Fruit fly (Drosophila melanogaster): ENCODE data around the gene mRpS34.

The mRpS34 gene

DNA sequence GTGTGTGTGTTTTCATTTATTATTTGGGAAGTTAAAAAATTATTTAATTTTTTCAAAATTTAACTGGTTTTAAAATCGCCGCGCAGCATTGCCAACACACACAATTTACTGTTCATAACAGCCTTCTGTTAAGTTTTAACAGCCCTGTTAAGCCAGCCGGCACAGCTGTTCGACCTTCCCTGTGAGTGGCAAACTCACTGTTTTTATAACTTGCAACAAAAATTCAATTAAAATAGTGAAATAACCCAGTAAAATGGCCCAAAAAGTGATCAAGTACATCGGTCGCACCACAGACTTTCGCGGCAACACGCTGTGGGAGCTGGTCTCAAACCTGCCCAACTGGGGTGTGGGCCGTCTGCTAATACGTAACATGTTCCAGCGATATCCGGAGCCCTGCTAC is at the start of gene mRpS34:
Gene mRpS34 (plus strand): TSS at position 161 of the 400 bp plus-strand sequence.
- no peak for TF ChIP-seq noc (tag; optimal IDR thresholded peaks at IDR 0.05)

DNA sequence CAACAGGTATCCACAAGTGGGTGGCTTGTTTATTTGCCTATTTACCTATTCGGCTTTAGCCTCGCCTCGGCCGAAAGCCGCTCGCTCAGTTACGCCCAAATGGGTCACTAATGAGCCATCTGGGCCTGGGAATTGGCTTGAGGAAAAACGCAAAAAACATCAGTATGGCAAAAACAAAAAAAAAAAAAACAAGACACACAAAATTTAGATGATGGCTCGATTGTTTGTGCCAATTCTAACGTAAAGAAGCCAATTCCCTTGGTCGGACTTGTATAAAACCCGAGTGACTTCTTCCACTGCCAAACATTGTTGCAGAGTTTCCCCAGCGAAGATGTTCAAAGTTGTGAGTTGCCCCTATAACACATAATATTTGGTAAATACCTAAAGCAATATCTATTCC is 46.7 kb upstream of the mRpS34 start, which contains the start of gene CG4982:
Gene CG4982 (plus strand): TSS at position 301 of the 400 bp plus-strand sequence.
- TF ChIP-seq noc (tag; optimal IDR thresholded peaks at IDR 0.05), result no peak

DNA sequence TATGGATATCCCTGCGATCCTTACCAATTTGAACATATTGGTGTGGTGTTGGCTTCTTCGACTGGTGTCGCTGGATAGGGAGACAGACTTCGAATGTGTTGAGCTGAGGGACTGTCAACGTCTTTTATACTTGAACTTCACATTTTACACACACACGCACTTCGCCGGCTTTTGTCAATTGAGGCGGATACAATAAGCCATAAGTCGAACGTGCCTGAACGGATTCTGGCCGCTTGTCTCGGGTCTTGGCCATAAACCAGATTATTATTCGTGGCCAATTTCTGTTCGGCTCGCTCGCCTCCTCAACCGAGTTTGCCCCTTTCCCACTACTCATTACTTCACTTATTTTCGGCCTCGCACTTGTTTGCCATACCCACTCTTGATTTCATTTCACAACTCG is 44.8 kb upstream of the mRpS34 start, which contains the start of gene CG13044:
Gene CG13044 (minus strand): TSS at position 101 of the 400 bp plus-strand sequence.
- no peak for TF ChIP-seq noc (tag; optimal IDR thresholded peaks at IDR 0.05)

DNA sequence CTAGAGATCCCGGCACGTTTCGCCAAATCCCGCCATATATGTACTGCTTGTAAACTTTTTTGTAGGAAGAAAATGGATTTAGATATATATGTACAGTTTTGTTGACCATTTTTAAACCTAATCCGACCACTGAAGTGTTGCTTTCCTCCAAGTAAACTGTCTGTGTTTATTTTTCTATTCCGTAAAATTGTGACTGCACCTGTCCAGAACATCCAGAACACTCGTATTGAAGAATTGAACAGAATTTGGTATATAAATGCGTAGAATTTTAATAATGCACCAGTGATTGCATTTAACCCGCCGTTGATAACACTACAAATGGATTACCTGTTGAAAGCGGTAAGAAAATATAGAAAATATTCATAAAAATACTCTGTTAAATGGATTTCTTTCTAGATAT is 43.9 kb upstream of the mRpS34 start, which contains the start of gene CG43249:
Gene CG43249 (plus strand): TSS at position 301 of the 400 bp plus-strand sequence.
- TF ChIP-seq noc (tag; optimal IDR thresholded peaks at IDR 0.05), result no peak

DNA sequence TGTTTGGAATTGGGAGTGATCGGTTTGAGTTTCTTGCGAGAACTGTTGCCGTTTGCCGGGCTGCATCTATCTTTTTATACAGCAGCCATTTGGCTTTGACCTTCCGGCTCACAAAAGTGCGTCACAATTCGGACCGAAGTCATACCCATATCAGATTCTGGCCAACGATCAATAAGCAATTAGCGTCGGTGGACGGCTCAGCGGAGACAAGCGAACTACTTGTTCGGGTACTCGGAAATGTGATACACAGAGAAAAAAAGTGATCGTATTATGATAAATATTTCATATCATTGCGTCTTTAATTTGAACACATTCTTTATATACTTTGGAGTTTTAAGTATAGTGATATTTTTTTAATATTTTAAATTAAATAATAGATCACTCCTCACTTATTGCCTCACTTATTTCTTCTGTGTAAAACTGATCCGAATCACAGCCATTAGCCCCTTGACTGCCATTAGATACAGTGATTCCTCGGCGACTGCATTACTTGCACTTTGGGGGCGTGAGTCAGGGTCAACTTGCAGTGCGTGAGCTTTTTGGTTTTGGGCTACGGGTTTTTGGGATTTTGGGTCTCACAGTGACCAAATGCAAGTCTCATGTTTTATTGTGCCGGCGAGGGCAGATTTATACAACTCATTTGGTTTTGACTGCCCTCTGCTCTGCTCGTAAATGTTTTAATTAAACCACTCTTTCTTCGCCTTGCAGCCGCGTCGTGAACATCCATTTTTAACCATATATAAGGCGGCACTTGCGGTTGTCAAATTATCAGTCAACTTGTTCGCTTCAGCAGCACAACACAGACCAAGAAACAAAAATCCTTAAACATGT is 41.8 kb upstream of the mRpS34 start, which contains the start of the genes CG13043 and CG13063:
Gene CG13043 (minus strand): TSS at position 51 of the 831 bp plus-strand sequence.
Gene CG13063 (plus strand): TSS at position 781 of the 831 bp plus-strand sequence.
- TF ChIP-seq noc (tag; optimal IDR thresholded peaks at IDR 0.05), result no peak

DNA sequence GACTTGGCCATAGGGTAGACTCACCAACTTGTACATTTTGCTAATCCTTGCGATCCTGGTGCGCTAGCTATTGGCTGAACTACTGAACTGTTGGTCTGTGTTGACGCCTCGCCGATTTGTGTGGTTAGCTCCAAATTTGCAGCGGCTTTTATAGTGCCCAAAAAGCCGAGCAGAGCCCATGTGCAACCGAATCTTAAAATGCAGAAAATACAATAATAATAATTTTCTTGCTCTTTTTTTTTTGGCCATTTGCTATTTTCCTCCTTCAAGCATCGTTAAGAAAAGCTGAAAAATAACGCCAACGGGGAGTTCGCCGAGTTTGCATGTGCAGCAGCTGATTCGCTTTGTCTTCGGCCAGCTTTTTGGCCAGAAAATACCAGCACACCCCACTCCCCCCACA is 39.5 kb upstream of the mRpS34 start, which contains the start of gene CG13042:
Gene CG13042 (minus strand): TSS at position 101 of the 400 bp plus-strand sequence.
- no peak for TF ChIP-seq noc (tag; optimal IDR thresholded peaks at IDR 0.05)

DNA sequence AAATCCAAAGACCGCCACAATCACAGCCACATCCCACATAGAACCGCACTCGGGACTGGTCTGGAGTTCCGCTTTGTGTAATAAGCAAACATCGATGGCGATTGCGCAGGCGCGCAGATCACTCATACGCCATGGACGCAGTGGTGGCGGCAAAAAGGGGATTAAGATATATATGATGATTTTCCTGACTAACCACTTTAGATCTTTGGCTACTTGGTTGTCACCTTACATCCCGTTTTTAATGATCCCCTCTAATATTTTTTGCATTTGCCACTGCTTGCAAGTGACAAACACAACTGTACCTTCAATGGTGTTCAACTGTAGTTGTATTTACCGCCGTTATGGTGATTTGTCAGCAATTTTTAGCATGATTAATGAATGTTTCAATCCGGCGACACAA is 37.9 kb upstream of the mRpS34 start:
- peak; percentile 61 for TF ChIP-seq noc (tag; optimal IDR thresholded peaks at IDR 0.05)

DNA sequence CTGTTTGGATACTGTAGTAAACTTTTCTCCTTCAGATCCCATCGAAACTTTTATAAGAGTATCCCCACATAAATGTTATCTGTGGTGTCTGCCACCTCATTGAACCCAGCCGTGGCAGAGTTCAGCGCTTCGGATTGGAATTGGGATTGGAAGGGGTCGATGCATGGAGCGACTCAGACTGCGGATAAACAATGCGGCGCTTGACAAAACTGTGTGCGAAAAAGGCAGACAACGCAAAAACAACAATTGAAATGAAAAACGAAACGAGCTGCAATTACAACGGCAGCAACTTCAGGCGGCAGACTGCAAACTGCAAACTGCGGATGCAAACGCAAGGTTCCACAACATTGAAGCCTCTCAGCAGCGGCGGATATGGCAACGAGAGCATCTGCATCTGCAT is 33.9 kb upstream of the mRpS34 start, which contains the start of gene CG13062:
Gene CG13062 (plus strand): TSS at position 301 of the 400 bp plus-strand sequence.
- TF ChIP-seq noc (tag; optimal IDR thresholded peaks at IDR 0.05), result no peak

DNA sequence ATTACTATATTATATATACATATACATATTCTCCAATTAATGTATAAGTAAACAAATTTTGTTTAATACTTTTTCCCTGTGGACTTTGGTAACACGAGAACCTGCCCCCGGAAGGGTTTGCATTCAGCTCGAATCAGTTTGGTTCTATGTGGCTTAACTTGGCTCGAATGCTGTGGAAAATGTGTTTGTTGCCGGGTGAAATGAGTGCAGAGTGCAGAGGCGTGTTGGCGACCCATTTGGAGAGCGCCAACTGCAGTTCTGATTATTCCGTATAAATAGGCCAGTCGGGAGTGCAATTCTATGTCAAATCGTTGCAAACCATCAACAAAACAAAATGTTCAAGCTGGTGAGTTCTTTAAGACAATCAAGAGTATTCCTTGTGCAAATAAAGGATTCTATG is 30.1 kb upstream of the mRpS34 start, which contains the start of gene Nplp3:
Gene Nplp3 (plus strand): TSS at position 301 of the 400 bp plus-strand sequence.
- no peak for TF ChIP-seq noc (tag; optimal IDR thresholded peaks at IDR 0.05)

DNA sequence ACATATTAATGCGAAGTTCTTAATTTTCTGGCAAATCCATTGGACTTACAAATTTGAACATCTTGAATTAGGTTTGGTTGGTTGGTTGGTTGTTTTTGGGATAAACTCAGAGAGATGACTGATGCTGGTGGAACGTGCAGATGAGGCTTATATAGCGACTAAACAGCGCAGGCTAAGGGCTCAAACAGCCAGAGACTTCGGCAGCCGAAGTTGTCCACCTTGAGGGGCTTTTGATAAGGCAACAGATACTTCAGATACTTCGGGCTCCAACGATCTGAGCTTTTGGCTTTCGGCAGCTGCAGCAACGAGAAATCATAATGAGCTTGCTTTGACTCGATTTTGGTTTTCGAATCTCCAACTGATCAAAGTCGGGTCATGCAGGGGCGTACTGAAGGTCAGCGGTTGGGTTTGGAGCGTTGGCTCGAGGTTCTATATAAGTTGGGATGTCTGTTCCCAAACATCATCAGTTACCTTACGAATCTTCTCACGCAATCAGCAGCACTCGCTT is 28.4 kb upstream of the mRpS34 start, which contains the start of the genes CG13041 and CG13060:
Gene CG13041 (minus strand): TSS at position 128 of the 508 bp plus-strand sequence.
Gene CG13060 (plus strand): TSS at position 458 of the 508 bp plus-strand sequence.
- no peak for TF ChIP-seq noc (tag; optimal IDR thresholded peaks at IDR 0.05)

DNA sequence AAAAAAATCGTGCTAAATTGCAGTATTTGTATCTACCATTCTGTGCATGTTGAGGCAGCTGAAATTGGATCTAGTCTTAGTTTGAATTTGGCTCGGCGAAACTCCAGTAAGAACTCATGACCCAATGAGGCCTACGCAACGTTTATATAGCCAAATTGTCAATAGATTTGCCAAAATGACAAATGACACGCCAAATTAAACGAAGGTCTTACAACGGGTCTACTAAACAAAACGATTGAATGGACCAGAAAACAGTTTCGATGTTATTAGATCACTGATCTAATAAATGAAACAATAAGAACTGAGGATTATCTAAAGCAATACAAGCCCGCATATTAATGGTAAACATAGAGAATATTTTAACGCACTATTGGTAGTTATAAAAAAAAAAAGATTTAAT is 26.7 kb upstream of the mRpS34 start, which contains the start of gene CG42718:
Gene CG42718 (minus strand): TSS at position 101 of the 400 bp plus-strand sequence.
- no peak for TF ChIP-seq noc (tag; optimal IDR thresholded peaks at IDR 0.05)

DNA sequence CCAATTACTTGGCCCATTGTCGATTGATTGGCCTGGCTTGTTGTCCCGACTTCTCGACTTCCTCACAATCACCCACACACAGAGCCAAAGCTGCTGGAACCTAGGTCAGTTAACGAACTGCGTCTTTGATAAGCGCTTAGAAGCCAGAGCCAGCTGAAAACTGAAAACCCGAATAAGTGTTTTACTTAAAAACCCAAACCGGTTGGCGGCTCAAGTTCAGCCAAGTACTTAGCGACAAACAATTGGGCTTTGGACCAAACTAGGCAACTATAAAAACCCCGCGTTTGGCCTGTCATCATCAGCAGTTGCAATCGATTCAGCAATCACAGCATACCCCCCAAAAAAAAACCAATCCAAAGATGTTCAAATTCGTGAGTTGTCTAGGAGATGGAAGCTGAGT is 24.5 kb upstream of the mRpS34 start, which contains the start of gene CG13059:
Gene CG13059 (plus strand): TSS at position 301 of the 400 bp plus-strand sequence.
- no peak for TF ChIP-seq noc (tag; optimal IDR thresholded peaks at IDR 0.05)

DNA sequence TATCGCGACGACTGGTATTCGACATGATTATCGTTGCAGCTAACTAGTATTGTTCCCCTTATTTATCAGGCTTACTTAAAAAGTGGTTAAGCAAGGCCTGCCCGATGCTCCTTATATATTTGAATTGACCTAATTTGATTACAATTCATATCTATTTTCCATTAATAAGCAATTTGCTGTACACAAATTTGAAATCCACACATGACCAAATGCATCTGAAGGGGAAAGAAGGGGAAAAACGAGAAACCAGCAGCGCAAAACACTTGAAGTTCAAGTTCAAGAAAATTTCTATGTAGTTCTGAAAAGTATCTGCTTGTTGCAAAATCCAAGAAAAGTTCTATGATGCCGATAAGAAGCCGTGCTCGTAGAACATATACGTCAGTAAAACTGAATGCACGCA is 21.2 kb upstream of the mRpS34 start, which contains the start of the genes CG13040 and CG13039:
Gene CG13040 (minus strand): TSS at position 101 of the 400 bp plus-strand sequence.
Gene CG13039 (minus strand): TSS at position 106 of the 400 bp plus-strand sequence.
- no peak for TF ChIP-seq noc (tag; optimal IDR thresholded peaks at IDR 0.05)

DNA sequence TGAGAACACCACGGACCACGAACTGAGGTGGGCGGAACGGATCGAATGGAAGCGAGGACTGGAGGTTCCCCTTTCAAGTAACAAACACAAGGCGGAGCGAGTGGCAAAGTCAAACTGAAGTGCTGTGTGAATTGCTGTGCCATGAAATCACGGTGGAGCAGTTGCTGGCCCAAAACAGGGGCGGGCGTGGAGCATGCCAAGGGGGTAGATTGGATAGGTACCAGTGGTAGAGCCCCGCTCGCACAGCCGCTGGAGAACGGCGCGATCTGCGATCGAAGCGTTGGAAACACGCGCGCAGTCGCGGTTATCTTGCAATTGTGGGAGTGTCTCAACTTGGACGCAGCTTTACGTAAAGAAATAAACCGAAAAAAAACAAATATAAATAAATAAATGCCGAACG is 20.1 kb upstream of the mRpS34 start, which contains the start of gene CG13038:
Gene CG13038 (minus strand): TSS at position 118 of the 400 bp plus-strand sequence.
- TF ChIP-seq noc (tag; optimal IDR thresholded peaks at IDR 0.05), result no peak

DNA sequence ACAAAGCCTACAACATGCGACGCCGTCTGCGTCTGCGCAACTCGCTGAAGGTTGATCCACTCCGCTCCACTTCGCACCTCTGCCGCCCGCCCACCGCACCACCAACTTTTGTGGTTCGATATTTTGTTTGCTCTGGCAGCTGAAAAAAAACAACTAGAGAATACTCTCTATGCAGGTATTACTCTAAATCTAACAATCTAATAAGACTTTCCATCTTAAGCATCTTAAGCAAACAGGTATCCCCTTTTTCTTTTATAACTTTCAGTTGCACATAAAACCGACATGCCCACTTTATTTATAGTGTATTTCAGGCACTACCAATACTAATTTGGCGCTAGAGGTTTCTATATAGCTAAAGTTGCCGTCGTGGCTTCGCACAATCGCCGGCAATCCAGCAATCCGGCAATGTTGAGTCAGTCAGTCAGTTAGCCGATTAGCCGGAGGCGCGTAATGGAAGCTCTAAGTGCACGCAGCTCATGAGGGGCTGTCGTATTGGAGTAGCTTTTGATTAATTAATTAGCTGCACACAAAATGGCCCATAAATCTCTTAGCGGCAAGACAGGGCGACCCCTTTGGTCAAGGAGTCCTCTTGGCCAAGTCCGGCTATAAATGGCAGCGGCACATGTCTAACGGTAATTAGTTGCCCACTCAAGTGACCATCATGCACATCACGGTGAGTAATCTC is 19.5 kb upstream of the mRpS34 start, which contains the start of gene CG13058:
Gene CG13058 (plus strand): TSS at position 635 of the 685 bp plus-strand sequence.
- peak; percentile 75 for TF ChIP-seq noc (tag; optimal IDR thresholded peaks at IDR 0.05)
